Worm (Caenorhabditis elegans): ENCODE results near the gene T15B7.14.

Gene T15B7.14

DNA sequence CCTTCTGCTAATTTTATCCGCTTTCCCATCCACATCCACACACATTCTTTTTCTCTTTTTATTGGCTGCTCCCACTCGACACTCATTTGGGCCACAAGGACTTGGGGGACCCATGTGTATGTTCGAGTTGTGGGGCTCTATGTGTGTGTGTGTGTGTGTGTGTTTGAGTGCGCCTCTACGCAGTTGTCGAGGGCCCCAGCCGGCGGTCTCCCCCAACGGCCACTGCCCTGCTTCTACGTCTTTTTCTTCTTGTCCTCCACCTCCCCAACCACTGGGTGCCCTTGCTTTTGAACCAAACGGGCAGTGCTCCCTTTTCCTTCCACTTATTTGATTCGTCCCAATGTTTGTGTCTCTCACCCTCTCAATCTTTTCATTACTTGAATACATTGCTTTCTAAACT, 45.5 kb upstream of the T15B7.14 start:
- TF ChIP-seq F37B4.10 (GFP tag; IDR thresholded peaks at IDR 0.05), result 0 out of 2 replicates have a peak, but pooled peaks have one; percentile 18
- TF ChIP-seq ekl-4 (GFP tag; IDR thresholded peaks at IDR 0.05), result peak; percentile 23; the same call in 1 of the 2 replicates
- TF ChIP-seq zfh-2 (GFP tag; conservative IDR thresholded peaks at IDR 0.05), result peak; percentile 82
- no peak for TF ChIP-seq nhr-90 (tag; optimal IDR thresholded peaks at IDR 0.05)
- TF ChIP-seq snpc-1.3 (tag; optimal IDR thresholded peaks at IDR 0.05; ENCODE audit: insufficient read depth), result no peak
- TF ChIP-seq ceh-79 (tag; optimal IDR thresholded peaks at IDR 0.05), result peak; percentile 9
- peak; percentile 11 for TF ChIP-seq K12H6.12 (tag; optimal IDR thresholded peaks at IDR 0.05)
- 0 out of 2 replicates have a peak, but pooled peaks have one; percentile 6 for TF ChIP-seq dox-1 (GFP tag; IDR thresholded peaks at IDR 0.05)
- TF ChIP-seq nfya-2 (GFP tag; IDR thresholded peaks at IDR 0.05), result no peak
- TF ChIP-seq ceh-27 (GFP tag; optimal IDR thresholded peaks at IDR 0.05), result peak; percentile 66
- TF ChIP-seq hmg-1.2 (GFP tag; IDR thresholded peaks at IDR 0.05), result peak; percentile 19; the same call in 1 of the 2 replicates
- TF ChIP-seq cebp-1 (GFP tag; IDR thresholded peaks at IDR 0.05), result no peak
- TF ChIP-seq cebp-1 (tag; optimal IDR thresholded peaks at IDR 0.05), result peak; percentile 35

DNA sequence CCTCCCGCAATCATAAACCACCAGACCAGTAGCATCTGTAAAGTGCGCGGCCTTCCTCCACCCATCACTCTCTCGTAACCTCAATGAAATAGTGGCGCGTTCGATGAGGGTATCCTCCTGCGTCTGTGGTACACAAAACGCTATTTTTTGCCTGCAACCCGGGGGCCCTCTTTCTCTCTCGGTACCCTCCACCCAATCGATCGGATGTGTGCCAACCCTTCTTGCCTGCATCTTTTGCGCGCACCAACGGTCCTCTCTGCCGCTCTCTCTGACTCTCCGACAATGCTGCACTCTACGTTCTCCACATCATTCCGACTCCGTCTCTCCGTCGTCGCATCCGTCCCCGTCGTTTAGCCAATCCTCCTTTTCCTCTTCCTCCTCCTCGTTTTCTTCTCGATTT, 44.3 kb upstream of the T15B7.14 start:
- TF ChIP-seq aptf-2 (GFP tag; conservative IDR thresholded peaks at IDR 0.05) (no peak), ztf-26 (tag; optimal IDR thresholded peaks at IDR 0.05) (peak; percentile 34), nhr-120 (GFP tag; IDR thresholded peaks at IDR 0.05) (no peak), nfyb-1 (GFP tag; IDR thresholded peaks at IDR 0.05) (peak; percentile 66), C06A6.2 (GFP tag; conservative IDR thresholded peaks at IDR 0.05) (no peak), cebp-2 (GFP tag; IDR thresholded peaks at IDR 0.05) (no peak), mel-28 (tag; optimal IDR thresholded peaks at IDR 0.05; ENCODE audit: borderline replicate concordance) (no peak), lin-35 (GFP tag; optimal IDR thresholded peaks at IDR 0.05) (peak in 1 of 3 experiments; percentile 52), repo-1 (tag; optimal IDR thresholded peaks at IDR 0.05) (peak; percentile 25), ztf-18 (tag; optimal IDR thresholded peaks at IDR 0.05) (peak; percentile 3), efl-1 (GFP tag; optimal IDR thresholded peaks at IDR 0.05) (no peak), snpc-1.1 (tag; optimal IDR thresholded peaks at IDR 0.05; ENCODE audit: insufficient read depth) (no peak), ztf-22 (GFP tag; optimal IDR thresholded peaks at IDR 0.05) (no peak), B0336.3 (GFP tag; IDR thresholded peaks at IDR 0.05) (no peak), ztf-6 (GFP tag; IDR thresholded peaks at IDR 0.05) (peak; percentile 35; the same call in 1 of the 2 replicates), zim-3 (tag; optimal IDR thresholded peaks at IDR 0.05) (no peak), Y53F4B.3 (GFP tag; IDR thresholded peaks at IDR 0.05) (no peak), ama-1 (optimal IDR thresholded peaks at IDR 0.05) (no peak), ama-1 (GFP tag; optimal IDR thresholded peaks at IDR 0.05) (no peak), madf-10 (tag; optimal IDR thresholded peaks at IDR 0.05) (peak; percentile 44), snpc-1.3 (tag; optimal IDR thresholded peaks at IDR 0.05; ENCODE audit: insufficient read depth) (no peak), egrh-3 (GFP tag; IDR thresholded peaks at IDR 0.05) (peak; percentile 71; the same call in 1 of the 2 replicates), pha-4 (tag; optimal IDR thresholded peaks at IDR 0.05) (no peak), dox-1 (GFP tag; IDR thresholded peaks at IDR 0.05) (peak; percentile 74), K12H6.12 (tag; optimal IDR thresholded peaks at IDR 0.05) (peak; percentile 87), F55B11.4 (tag; optimal IDR thresholded peaks at IDR 0.05; ENCODE audit: borderline replicate concordance, insufficient read depth) (no peak), cebp-1 (GFP tag; IDR thresholded peaks at IDR 0.05) (no peak), cebp-1 (tag; optimal IDR thresholded peaks at IDR 0.05) (peak; percentile 76), egl-44 (GFP tag; IDR thresholded peaks at IDR 0.05) (no peak), ceh-79 (tag; optimal IDR thresholded peaks at IDR 0.05) (no peak), F57A8.1 (GFP tag; optimal IDR thresholded peaks at IDR 0.05) (no peak), xnd-1 (tag; optimal IDR thresholded peaks at IDR 0.05) (no peak), sdz-38 (tag; optimal IDR thresholded peaks at IDR 0.05) (no peak), Y53G8AR.9 (GFP tag; conservative IDR thresholded peaks at IDR 0.05) (no peak), ztf-3 (GFP tag; optimal IDR thresholded peaks at IDR 0.05) (no peak), Y56A3A.18 (GFP tag; IDR thresholded peaks at IDR 0.05) (no peak), rec-8 (tag; optimal IDR thresholded peaks at IDR 0.05) (peak in 1 of 2 experiments; percentile 8), die-1 (tag; optimal IDR thresholded peaks at IDR 0.05) (peak; percentile 56), hmg-1.2 (GFP tag; IDR thresholded peaks at IDR 0.05) (peak; percentile 58), madf-6 (GFP tag; IDR thresholded peaks at IDR 0.05) (no peak)

Data from whole organism, young adult.